Fruit fly (Drosophila melanogaster) whole organism, embryonic: ENCODE measurements around the gene CG6724.

Experiments used
- Antp ChIP-seq: fragments of 200-800 bp; sonication (Bioruptor generic); optimal IDR thresholded peaks from 3 replicates; lab custom pipeline; 2016; ENCODE audit warnings: missing biosample characterization, missing genetic modification characterization
- CG11247 ChIP-seq: fragments of 200-800 bp; sonication (Bioruptor generic); IDR thresholded peaks from 2 replicates; pipeline ENCODE4 v1.3.6; 2022; ENCODE audit warnings: missing biosample characterization, missing genetic modification characterization
- CG12071 ChIP-seq: fragments of 200-800 bp; sonication (Bioruptor generic); optimal IDR thresholded peaks from 3 replicates; lab custom pipeline; 2018; ENCODE audit warnings: missing biosample characterization, mild to moderate bottlenecking, missing genetic modification characterization
- CG12299 ChIP-seq: fragments of 200-800 bp; sonication (Bioruptor generic); optimal IDR thresholded peaks from 2 replicates; lab custom pipeline; 2018; ENCODE audit warnings: missing biosample characterization, mild to moderate bottlenecking, missing genetic modification characterization
- CG1233 ChIP-seq: fragments of 200-800 bp; sonication (Bioruptor generic); optimal IDR thresholded peaks from 4 replicates; lab custom pipeline; 2018; ENCODE audit warnings: missing biosample characterization, mild to moderate bottlenecking, missing genetic modification characterization
- CG12769 ChIP-seq: fragments of 200-800 bp; sonication (Bioruptor generic); optimal IDR thresholded peaks from 2 replicates; lab custom pipeline; 2019; ENCODE audit warnings: missing biosample characterization, mild to moderate bottlenecking, missing genetic modification characterization, moderate library complexity
- CG18262 ChIP-seq: fragments of 200-800 bp; optimal IDR thresholded peaks from 3 replicates; lab custom pipeline; 2019; ENCODE audit warnings: missing biosample characterization, mild to moderate bottlenecking, missing genetic modification characterization, moderate library complexity
- CG30403 ChIP-seq: fragments of 200-800 bp; sonication (Bioruptor generic); optimal IDR thresholded peaks from 3 replicates; lab custom pipeline; 2016; ENCODE audit warnings: missing biosample characterization, missing genetic modification characterization
- CG32772 ChIP-seq: fragments of 200-800 bp; sonication (Bioruptor generic); IDR thresholded peaks from 2 replicates; pipeline ENCODE4 v1.3.6; 2022; ENCODE audit warnings: missing biosample characterization, missing genetic modification characterization
- CG34376 ChIP-seq: fragments of 200-800 bp; sonication (Bioruptor generic); optimal IDR thresholded peaks from 2 replicates; lab custom pipeline; 2018; ENCODE audit warnings: missing biosample characterization, mild to moderate bottlenecking, missing genetic modification characterization
- CG3847 ChIP-seq: fragments of 200-800 bp; sonication (Bioruptor generic); IDR thresholded peaks from 2 replicates; pipeline ENCODE4 v1.3.6; 2022; ENCODE audit warnings: missing biosample characterization, missing genetic modification characterization
- CG4854 ChIP-seq: fragments of 200-800 bp; sonication (Bioruptor generic); optimal IDR thresholded peaks from 2 replicates; lab custom pipeline; 2016; ENCODE audit warnings: missing biosample characterization, missing genetic modification characterization, inconsistent platforms
- CG6689 ChIP-seq: fragments of 200-800 bp; sonication (Bioruptor generic); IDR thresholded peaks from 2 replicates; pipeline ENCODE4 v1.3.6; 2022; ENCODE audit warnings: missing biosample characterization, missing genetic modification characterization
- CG7745 ChIP-seq: fragments of 200-800 bp; sonication (Bioruptor generic); optimal IDR thresholded peaks from 2 replicates; lab custom pipeline; 2018; ENCODE audit warnings: missing biosample characterization, mild to moderate bottlenecking, missing genetic modification characterization, moderate library complexity
- CG7786 ChIP-seq: fragments of 200-800 bp; sonication (Bioruptor generic); optimal IDR thresholded peaks from 2 replicates; lab custom pipeline; 2016; ENCODE audit warnings: missing biosample characterization, missing genetic modification characterization
- CG8388 ChIP-seq: fragments of 200-800 bp; sonication (Bioruptor generic); optimal IDR thresholded peaks from 2 replicates; lab custom pipeline; 2019; ENCODE audit warnings: missing biosample characterization, mild to moderate bottlenecking, missing genetic modification characterization, moderate library complexity
- CG9817 ChIP-seq: fragments of 200-800 bp; sonication (Bioruptor generic); optimal IDR thresholded peaks from 2 replicates; lab custom pipeline; 2018; ENCODE audit warnings: missing biosample characterization, mild to moderate bottlenecking, missing genetic modification characterization, moderate library complexity
- CG9932 ChIP-seq: fragments of 200-800 bp; sonication (Bioruptor generic); IDR thresholded peaks from 2 replicates; pipeline ENCODE4 v1.3.6; 2022; ENCODE audit warnings: missing biosample characterization, missing genetic modification characterization
- D19B ChIP-seq: fragments of 200-800 bp; sonication (Bioruptor generic); optimal IDR thresholded peaks from 2 replicates; lab custom pipeline; 2017; ENCODE audit warnings: missing biosample characterization, mild to moderate bottlenecking, missing genetic modification characterization
- Doc3 ChIP-seq: fragments of 200-800 bp; sonication (Bioruptor generic); IDR thresholded peaks from 3 replicates; pipeline ENCODE4 v1.3.6; 2022; ENCODE audit warnings: missing biosample characterization, missing genetic modification characterization; ENCODE audit not compliant: partially characterized antibody
- HmgD ChIP-seq: fragments of 200-800 bp; sonication (Bioruptor generic); optimal IDR thresholded peaks from 3 replicates; lab custom pipeline; 2016; ENCODE audit warnings: missing biosample characterization, missing genetic modification characterization
- HmgZ ChIP-seq: fragments of 200-800 bp; sonication (Bioruptor generic); optimal IDR thresholded peaks from 2 replicates; lab custom pipeline; 2018; ENCODE audit warnings: missing biosample characterization, mild to moderate bottlenecking, missing genetic modification characterization
- Hr39 ChIP-seq: fragments of >200 bp; optimal IDR thresholded peaks from 2 replicates; lab custom pipeline; 2017
- Lim3 ChIP-seq: fragments of 200-800 bp; sonication (Bioruptor generic); IDR thresholded peaks from 2 replicates; pipeline ENCODE4 v1.3.6; 2022; ENCODE audit warnings: missing biosample characterization, missing genetic modification characterization
- Oli ChIP-seq: fragments of 200-800 bp; sonication (Bioruptor generic); optimal IDR thresholded peaks from 2 replicates; lab custom pipeline; 2018; ENCODE audit warnings: missing biosample characterization, mild to moderate bottlenecking, missing genetic modification characterization, moderate library complexity
- Rx ChIP-seq: fragments of 200-800 bp; sonication (Bioruptor generic); IDR thresholded peaks from 2 replicates; pipeline ENCODE4 v1.3.6; 2022; ENCODE audit warnings: missing biosample characterization, missing genetic modification characterization
- caup ChIP-seq: fragments of 200-800 bp; sonication (Bioruptor generic); optimal IDR thresholded peaks from 3 replicates; lab custom pipeline; 2017; ENCODE audit warnings: missing biosample characterization, mild to moderate bottlenecking, missing genetic modification characterization, moderate library complexity; ENCODE audit not compliant: severe bottlenecking
- ci ChIP-seq: fragments of 200-800 bp; sonication (Bioruptor generic); IDR thresholded peaks from 3 replicates; pipeline ENCODE4 v1.3.6; 2022; ENCODE audit warnings: missing biosample characterization, missing genetic modification characterization
- dan ChIP-seq: fragments of 200-800 bp; sonication (Bioruptor generic); IDR thresholded peaks from 2 replicates; pipeline ENCODE4 v1.3.6; 2022; ENCODE audit warnings: missing biosample characterization, missing genetic modification characterization
- dysf ChIP-seq: fragments of 200-800 bp; sonication (Bioruptor generic); IDR thresholded peaks from 3 replicates; pipeline ENCODE4 v1.3.6; 2022; ENCODE audit warnings: missing biosample characterization, missing genetic modification characterization
- eyg ChIP-seq: fragments of 200-800 bp; sonication (Bioruptor generic); optimal IDR thresholded peaks from 3 replicates; lab custom pipeline; 2016; ENCODE audit warnings: missing biosample characterization, missing genetic modification characterization
- gce ChIP-seq: fragments of 200-800 bp; sonication (Bioruptor generic); IDR thresholded peaks from 3 replicates; pipeline ENCODE4 v1.3.6; 2022; ENCODE audit warnings: missing biosample characterization, missing genetic modification characterization
- gt ChIP-seq: fragments of 200-800 bp; sonication (Bioruptor generic); IDR thresholded peaks from 2 replicates; pipeline ENCODE4 v1.3.6; 2022; ENCODE audit warnings: missing biosample characterization, missing genetic modification characterization
- hbn ChIP-seq: fragments of 200-800 bp; sonication (Bioruptor generic); IDR thresholded peaks from 2 replicates; pipeline ENCODE4 v1.3.6; 2022; ENCODE audit warnings: missing biosample characterization, missing genetic modification characterization; ENCODE audit not compliant: partially characterized antibody
- jigr1 ChIP-seq: fragments of 200-800 bp; sonication (Bioruptor generic); IDR thresholded peaks from 3 replicates; pipeline ENCODE4 v1.3.6; 2022; ENCODE audit warnings: missing biosample characterization, missing genetic modification characterization
- jumu ChIP-seq: fragments of 200-800 bp; sonication (Bioruptor generic); optimal IDR thresholded peaks from 3 replicates; lab custom pipeline; 2016; ENCODE audit warnings: missing biosample characterization, missing genetic modification characterization
- kah ChIP-seq: fragments of 200-800 bp; sonication (Bioruptor generic); optimal IDR thresholded peaks from 2 replicates; lab custom pipeline; 2018; ENCODE audit warnings: missing biosample characterization, mild to moderate bottlenecking, missing genetic modification characterization
- lilli ChIP-seq: fragments of 200-800 bp; sonication (Bioruptor generic); optimal IDR thresholded peaks from 3 replicates; lab custom pipeline; 2016; ENCODE audit warnings: missing biosample characterization, missing genetic modification characterization
- lov ChIP-seq, 2 experiments: fragments of 200-800 bp in 1 of 2; fragments of >200 bp in 1 of 2; sonication (Bioruptor generic) in 1 of 2; IDR thresholded peaks in 1 of 2; optimal IDR thresholded peaks in 1 of 2; 2 replicates in 1 of 2; 3 replicates in 1 of 2; pipeline versions ENCODE4 v1.3.6 to Lab custom; 2017 to 2022; ENCODE audit warnings: missing biosample characterization in 1 of 2, missing genetic modification characterization in 1 of 2
- nerfin-1 ChIP-seq: fragments of 200-800 bp; sonication (Bioruptor generic); optimal IDR thresholded peaks from 3 replicates; lab custom pipeline; 2019; ENCODE audit warnings: missing biosample characterization, mild to moderate bottlenecking, missing genetic modification characterization, moderate library complexity
- pan ChIP-seq, 4 experiments: fragments of >200 bp in 3 of 4; fragments of 200-800 bp in 1 of 4; sonication (Bioruptor generic) in 1 of 4; optimal IDR thresholded peaks in 3 of 4; IDR thresholded peaks in 1 of 4; 2 replicates each; pipeline versions ENCODE4 v1.3.6 to Lab custom; 2017 to 2022; ENCODE audit warnings: missing biosample characterization in 2 of 4, missing genetic modification characterization in 2 of 4, mixed read lengths in 1 of 4
- repo ChIP-seq: fragments of 200-800 bp; sonication (Bioruptor generic); optimal IDR thresholded peaks from 2 replicates; lab custom pipeline; 2016; ENCODE audit warnings: missing biosample characterization, missing genetic modification characterization
- sc ChIP-seq, 3 experiments: fragments of >200 bp in 2 of 3; fragments of 200-800 bp in 1 of 3; sonication (Bioruptor generic) in 1 of 3; optimal IDR thresholded peaks; 2 replicates in 2 of 3; 3 replicates in 1 of 3; lab custom pipeline; 2017; ENCODE audit warnings: mild to moderate bottlenecking in 1 of 3, missing biosample characterization in 1 of 3, missing genetic modification characterization in 1 of 3, missing genetic modification reagents in 1 of 3
- sens-2 ChIP-seq: fragments of 200-800 bp; sonication (Bioruptor generic); IDR thresholded peaks from 2 replicates; pipeline ENCODE4 v1.3.6; 2022; ENCODE audit warnings: missing biosample characterization, missing genetic modification characterization
- shn ChIP-seq: fragments of 200-800 bp; sonication (Bioruptor generic); optimal IDR thresholded peaks from 3 replicates; lab custom pipeline; 2016; ENCODE audit warnings: missing biosample characterization, missing genetic modification characterization
- ssp ChIP-seq: fragments of 200-800 bp; sonication (Bioruptor generic); IDR thresholded peaks from 2 replicates; pipeline ENCODE4 v1.3.6; 2022; ENCODE audit warnings: missing biosample characterization, missing genetic modification characterization
- toy ChIP-seq: fragments of 200-800 bp; sonication (Bioruptor generic); IDR thresholded peaks from 2 replicates; pipeline ENCODE4 v1.3.6; 2022; ENCODE audit warnings: missing biosample characterization, missing genetic modification characterization
- vfl ChIP-seq: fragments of 200-800 bp; sonication (Bioruptor generic); optimal IDR thresholded peaks from 2 replicates; lab custom pipeline; 2016; ENCODE audit warnings: missing biosample characterization, missing genetic modification characterization
- z ChIP-seq: fragments of 200-800 bp; sonication (Bioruptor generic); IDR thresholded peaks from 3 replicates; pipeline ENCODE4 v1.3.6; 2022; ENCODE audit warnings: missing biosample characterization, missing genetic modification characterization
- zfh2 ChIP-seq: fragments of 200-800 bp; sonication (Bioruptor generic); optimal IDR thresholded peaks from 2 replicates; lab custom pipeline; 2016; ENCODE audit warnings: missing biosample characterization, missing genetic modification characterization

Gene CG6724

DNA sequence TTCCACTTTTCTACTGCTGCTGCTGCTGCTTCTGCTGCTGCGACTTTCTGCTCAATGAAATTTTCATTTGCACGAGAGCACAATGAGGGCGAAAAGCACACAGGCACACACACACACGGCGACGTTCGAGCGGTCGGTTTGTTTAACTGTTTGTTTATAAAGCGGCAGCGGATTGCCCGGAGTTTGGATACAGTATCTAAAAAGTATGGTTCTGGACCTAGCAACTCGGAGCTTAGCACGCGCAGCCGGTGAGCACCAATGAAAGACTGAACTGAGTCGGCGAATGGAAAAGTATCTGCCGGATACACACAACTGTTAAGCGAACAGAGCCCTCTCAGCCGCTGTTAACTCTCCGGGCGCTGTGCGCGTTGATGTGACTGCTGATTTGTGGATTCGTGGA, 13.7 kb downstream of the CG6724 start, which contains the start of gene CG17124 (continued):
- TF ChIP-seq CG9817 (tag; lab: Kevin White, UChicago) (no peak), gce (0 out of 3 replicates have a peak, but pooled peaks have one; percentile 12), Rx (GFP tag; lab: Robert Waterston, UW) (no peak), CG18262 (tag; lab: Kevin White, UChicago) (no peak), hbn (GFP tag; lab: Robert Waterston, UW) (no peak), Hr39 (lab: Kevin White, UChicago) (no peak), CG12769 (peak; percentile 77), CG7745 (tag; lab: Kevin White, UChicago) (no peak), dysf (GFP tag; lab: Robert Waterston, UW) (0 out of 3 replicates have a peak, but pooled peaks have one; percentile 15), CG12071 (GFP tag; lab: Kevin White, UChicago) (peak; percentile 56), ci (GFP tag; lab: Robert Waterston, UW) (peak; percentile 74; the same call in 2 of the 3 replicates), Antp (GFP tag; lab: Kevin White, UChicago) (no peak), gt (GFP tag; lab: Robert Waterston, UW) (no peak), z (0 out of 3 replicates have a peak, but pooled peaks have one; percentile 32), jigr1 (GFP tag; lab: Robert Waterston, UW) (no peak), zfh2 (GFP tag; lab: Kevin White, UChicago) (no peak), CG8388 (GFP tag; lab: Kevin White, UChicago) (no peak), sc (optimal IDR thresholded peaks at IDR 0.05; lab: Kevin White, UChicago) (no peak), sc (GFP tag; optimal IDR thresholded peaks at IDR 0.05; lab: Kevin White, UChicago) (no peak), caup (peak; percentile 60), CG3847 (GFP tag; lab: Robert Waterston, UW) (no peak), CG4854 (no peak), ssp (GFP tag; lab: Robert Waterston, UW) (no peak), jumu (GFP tag; lab: Kevin White, UChicago) (no peak), vfl (GFP tag; lab: Kevin White, UChicago) (no peak), CG32772 (no peak), pan (optimal IDR thresholded peaks at IDR 0.05; lab: Kevin White, UChicago) (no peak), pan (GFP tag; optimal IDR thresholded peaks at IDR 0.05 in 1 of 2, IDR thresholded peaks at IDR 0.05 in 1 of 2) (peak in 1 of 2 experiments; percentile 48), sens-2 (GFP tag; lab: Robert Waterston, UW) (no peak), dan (no peak), toy (GFP tag; lab: Robert Waterston, UW) (no peak), repo (GFP tag; lab: Kevin White, UChicago) (peak; percentile 35), CG6689 (peak; percentile 11; the same call in 1 of the 2 replicates), D19B (no peak), kah (GFP tag; lab: Kevin White, UChicago) (no peak), CG7786 (no peak), CG34376 (GFP tag; lab: Kevin White, UChicago) (peak; percentile 57), HmgZ (tag; lab: Kevin White, UChicago) (peak; percentile 46), shn (GFP tag; lab: Kevin White, UChicago) (no peak), CG11247 (0 out of 2 replicates have a peak, but pooled peaks have one; percentile 30), CG30403 (no peak), CG12299 (tag; lab: Kevin White, UChicago) (peak; percentile 76), Doc3 (GFP tag; lab: Robert Waterston, UW) (no peak), CG9932 (GFP tag; lab: Robert Waterston, UW) (no peak), HmgD (GFP tag; lab: Kevin White, UChicago) (no peak), lov (optimal IDR thresholded peaks at IDR 0.05; lab: Kevin White, UChicago) (no peak), lov (GFP tag; IDR thresholded peaks at IDR 0.05; lab: Robert Waterston, UW) (no peak), Lim3 (GFP tag; lab: Robert Waterston, UW) (no peak), eyg (peak; percentile 7), CG1233 (GFP tag; lab: Kevin White, UChicago) (no peak), nerfin-1 (tag; lab: Kevin White, UChicago) (peak; percentile 17), Oli (tag; lab: Kevin White, UChicago) (no peak), lilli (GFP tag; lab: Kevin White, UChicago) (peak; percentile 9)
